Worm (Caenorhabditis elegans) whole organism, young adult: ENCODE results near the gene acs-7.

Experiments used
- C06A6.2 ChIP-seq: fragments of 200-800 bp; sonication (Bioruptor generic); conservative IDR thresholded peaks from 2 replicates; pipeline ENCODE4 v1.3.6; 2022; ENCODE audit warnings: missing genetic modification characterization, missing compliant biosample characterization
- C17E4.6 ChIP-seq: fragments of 200-800 bp; sonication (Bioruptor generic); IDR thresholded peaks from 2 replicates; pipeline ENCODE4 v1.3.6; 2022; ENCODE audit warnings: missing genetic modification reagents, missing genetic modification characterization, missing compliant biosample characterization
- D2030.7 ChIP-seq: fragments of 200-800 bp; sonication (Bioruptor generic); IDR thresholded peaks from 2 replicates; pipeline ENCODE4 v1.3.6; 2022; ENCODE audit warnings: missing genetic modification reagents, missing genetic modification characterization, missing compliant biosample characterization
- F52B5.7 ChIP-seq: sonication (generic microtip); optimal IDR thresholded peaks from 2 replicates; lab custom pipeline; 2016; ENCODE audit warnings: mild to moderate bottlenecking, missing genetic modification characterization, missing compliant biosample characterization
- F57C9.4 ChIP-seq: sonication (generic microtip); optimal IDR thresholded peaks from 2 replicates; lab custom pipeline; 2017; ENCODE audit warnings: mild to moderate bottlenecking, missing genetic modification characterization, missing compliant biosample characterization
- K11D2.4 ChIP-seq: fragments of 200-800 bp; sonication (Bioruptor generic); IDR thresholded peaks from 2 replicates; pipeline ENCODE4 v1.3.6; 2022; ENCODE audit warnings: missing genetic modification reagents, missing genetic modification characterization, missing compliant biosample characterization
- T26A5.8 ChIP-seq: sonication (generic microtip); optimal IDR thresholded peaks from 2 replicates; lab custom pipeline; 2016; ENCODE audit warnings: missing genetic modification characterization, missing compliant biosample characterization
- Y56A3A.18 ChIP-seq: fragments of 200-800 bp; sonication (Bioruptor generic); IDR thresholded peaks from 2 replicates; pipeline ENCODE4 v1.3.6; 2022; ENCODE audit warnings: missing genetic modification reagents, missing genetic modification characterization, missing compliant biosample characterization
- ZK185.1 ChIP-seq: sonication (generic microtip); optimal IDR thresholded peaks from 2 replicates; lab custom pipeline; 2016; ENCODE audit warnings: mild to moderate bottlenecking, missing genetic modification characterization, missing compliant biosample characterization; ENCODE audit not compliant: poor library complexity, severe bottlenecking
- aptf-2 ChIP-seq: fragments of 200-800 bp; sonication (Bioruptor generic); conservative IDR thresholded peaks from 2 replicates; pipeline ENCODE4 v1.3.6; 2022; ENCODE audit warnings: missing genetic modification reagents, missing genetic modification characterization, missing compliant biosample characterization
- attf-3 ChIP-seq: fragments of 200-800 bp; sonication (Bioruptor generic); conservative IDR thresholded peaks from 2 replicates; pipeline ENCODE4 v1.3.6; 2022; ENCODE audit warnings: missing genetic modification reagents, missing genetic modification characterization, missing compliant biosample characterization
- ceh-100 ChIP-seq: fragments of 200-800 bp; sonication (Bioruptor generic); IDR thresholded peaks from 2 replicates; pipeline ENCODE4 v1.3.6; 2022; ENCODE audit warnings: missing genetic modification reagents, missing genetic modification characterization, missing compliant biosample characterization
- ceh-27 ChIP-seq: fragments of 200-800 bp; sonication (Bioruptor generic); optimal IDR thresholded peaks from 2 replicates; lab custom pipeline; 2018; ENCODE audit warnings: mild to moderate bottlenecking, missing genetic modification characterization, moderate library complexity, missing compliant biosample characterization
- die-1 ChIP-seq: sonication (generic microtip); optimal IDR thresholded peaks from 2 replicates; lab custom pipeline; 2016; ENCODE audit warnings: missing genotype, mild to moderate bottlenecking, missing genetic modification characterization, missing compliant biosample characterization
- dox-1 ChIP-seq: fragments of 200-800 bp; sonication (Bioruptor generic); IDR thresholded peaks from 2 replicates; pipeline ENCODE4 v1.3.6; 2022; ENCODE audit warnings: missing genetic modification reagents, missing genetic modification characterization, missing compliant biosample characterization
- dpff-1 ChIP-seq: sonication (generic microtip); optimal IDR thresholded peaks from 2 replicates; lab custom pipeline; 2017; ENCODE audit warnings: mild to moderate bottlenecking, missing genetic modification characterization, missing compliant biosample characterization
- egl-44 ChIP-seq: fragments of 200-800 bp; sonication (Bioruptor generic); IDR thresholded peaks from 2 replicates; pipeline ENCODE4 v1.3.6; 2022; ENCODE audit warnings: missing genetic modification reagents, missing genetic modification characterization, missing compliant biosample characterization
- ets-4 ChIP-seq: fragments of 200-800 bp; sonication (Bioruptor generic); optimal IDR thresholded peaks from 2 replicates; lab custom pipeline; 2018; ENCODE audit warnings: mild to moderate bottlenecking, missing genetic modification characterization, missing compliant biosample characterization
- fkh-3 ChIP-seq: sonication (generic microtip); optimal IDR thresholded peaks from 2 replicates; lab custom pipeline; 2016; ENCODE audit warnings: mild to moderate bottlenecking, missing genetic modification characterization, missing compliant biosample characterization
- gei-17 ChIP-seq: fragments of 200-800 bp; sonication (Bioruptor generic); optimal IDR thresholded peaks from 2 replicates; lab custom pipeline; 2018; ENCODE audit warnings: mild to moderate bottlenecking, missing genetic modification characterization, missing compliant biosample characterization
- hmg-20 ChIP-seq: fragments of 200-800 bp; sonication (Bioruptor generic); IDR thresholded peaks from 2 replicates; pipeline ENCODE4 v1.3.6; 2022; ENCODE audit warnings: missing genetic modification reagents, missing genetic modification characterization, missing compliant biosample characterization
- hrde-1 ChIP-seq: sonication (generic microtip); optimal IDR thresholded peaks from 2 replicates; lab custom pipeline; 2016; ENCODE audit warnings: missing genetic modification characterization, mild to moderate bottlenecking, missing compliant biosample characterization, moderate library complexity, missing genotype, missing genetic modification reagents, borderline replicate concordance
- lin-26 ChIP-seq: fragments of 200-800 bp; sonication (Bioruptor generic); IDR thresholded peaks from 2 replicates; pipeline ENCODE4 v1.3.6; 2022; ENCODE audit warnings: missing genetic modification reagents, missing genetic modification characterization, missing compliant biosample characterization
- madf-8 ChIP-seq: fragments of 200-800 bp; sonication (Bioruptor generic); conservative IDR thresholded peaks from 2 replicates; pipeline ENCODE4 v1.3.6; 2022; ENCODE audit warnings: missing genetic modification reagents, missing genetic modification characterization, missing compliant biosample characterization
- nhr-120 ChIP-seq: fragments of 200-800 bp; sonication (Bioruptor generic); IDR thresholded peaks from 2 replicates; pipeline ENCODE4 v1.3.6; 2022; ENCODE audit warnings: missing genetic modification characterization, missing compliant biosample characterization
- nhr-179 ChIP-seq: sonication (generic microtip); optimal IDR thresholded peaks from 2 replicates; lab custom pipeline; 2016; ENCODE audit warnings: mild to moderate bottlenecking, missing genetic modification characterization, missing compliant biosample characterization
- nhr-27 ChIP-seq: fragments of 200-800 bp; sonication (Bioruptor generic); optimal IDR thresholded peaks from 2 replicates; lab custom pipeline; 2018; ENCODE audit warnings: mild to moderate bottlenecking, missing genetic modification characterization, moderate library complexity, missing compliant biosample characterization
- nhr-90 ChIP-seq: sonication (generic microtip); optimal IDR thresholded peaks from 2 replicates; lab custom pipeline; 2016; ENCODE audit warnings: missing genotype, mild to moderate bottlenecking, missing genetic modification characterization, missing compliant biosample characterization
- pha-4 ChIP-seq: fragments of 150-350 bp; sonication (generic microtip); optimal IDR thresholded peaks from 2 replicates; lab custom pipeline; 2014; ENCODE audit warnings: missing biosample characterization, missing genetic modification reagents, missing genetic modification characterization
- snpc-1.3 ChIP-seq: sonication (generic microtip); optimal IDR thresholded peaks from 2 replicates; lab custom pipeline; 2017; ENCODE audit warnings: missing genetic modification characterization, mild to moderate bottlenecking, missing compliant biosample characterization, antibody characterized with exemption, moderate library complexity, missing genotype, missing genetic modification reagents; ENCODE audit not compliant: insufficient read depth
- snpc-3.4 ChIP-seq: sonication (generic microtip); optimal IDR thresholded peaks from 2 replicates; lab custom pipeline; 2017; ENCODE audit warnings: missing genetic modification characterization, mild to moderate bottlenecking, missing compliant biosample characterization, antibody characterized with exemption, moderate library complexity, missing genotype, missing genetic modification reagents
- ztf-25 ChIP-seq: fragments of 200-800 bp; sonication (Bioruptor generic); IDR thresholded peaks from 2 replicates; pipeline ENCODE4 v1.3.6; 2022; ENCODE audit warnings: missing genetic modification reagents, missing genetic modification characterization, missing compliant biosample characterization

Gene acs-7

ce11 chrII:9251529-9251928 lies 40.3 kb upstream of the acs-7 start:
- no peak for TF ChIP-seq T26A5.8 (tag; lab: Kevin White, UChicago)
- no peak for TF ChIP-seq dox-1 (GFP tag; lab: Robert Waterston, UW)
- no peak for TF ChIP-seq nhr-120 (GFP tag; lab: Robert Waterston, UW)
- TF ChIP-seq, all 124 proteins: peak for 0

- TF ChIP-seq C06A6.2 (GFP tag; lab: Robert Waterston, UW) (no peak), nhr-90 (no peak), nhr-27 (tag; lab: Kevin White, UChicago) (no peak), ceh-100 (no peak), ztf-25 (GFP tag; lab: Robert Waterston, UW) (no peak), lin-26 (GFP tag; lab: Robert Waterston, UW) (no peak), gei-17 (GFP tag; lab: Kevin White, UChicago) (no peak), pha-4 (tag; lab: Kevin White, UChicago) (no peak), madf-8 (GFP tag; lab: Robert Waterston, UW) (no peak), D2030.7 (GFP tag; lab: Robert Waterston, UW) (no peak), Y56A3A.18 (GFP tag; lab: Robert Waterston, UW) (no peak), attf-3 (no peak), F57C9.4 (tag; lab: Kevin White, UChicago) (no peak), die-1 (no peak), C17E4.6 (GFP tag; lab: Robert Waterston, UW) (no peak), hmg-20 (GFP tag; lab: Robert Waterston, UW) (no peak), dpff-1 (tag; lab: Kevin White, UChicago) (no peak), snpc-1.3 (tag; lab: Kevin White, UChicago) (no peak)
These were observed 37.6 kb upstream of the acs-7 start, which contains the start of gene nlp-82 for ce11 chrII:9254187-9254586. Gene nlp-82 (minus strand): TSS chrII:9254287.

- TF ChIP-seq hrde-1 (tag; lab: Kevin White, UChicago) (no peak), snpc-3.4 (tag; lab: Kevin White, UChicago) (no peak)
These were observed 33.7 kb upstream of the acs-7 start for ce11 chrII:9258034-9258556.

- TF ChIP-seq hrde-1 (tag; lab: Kevin White, UChicago) (no peak), nhr-120 (GFP tag; lab: Robert Waterston, UW) (no peak), egl-44 (GFP tag; lab: Robert Waterston, UW) (no peak), nhr-179 (tag; lab: Kevin White, UChicago) (no peak), fkh-3 (tag; lab: Kevin White, UChicago) (no peak), F52B5.7 (no peak), K11D2.4 (GFP tag; lab: Robert Waterston, UW) (no peak), ZK185.1 (tag; lab: Kevin White, UChicago) (no peak), lin-26 (GFP tag; lab: Robert Waterston, UW) (no peak), aptf-2 (GFP tag; lab: Robert Waterston, UW) (no peak), ets-4 (no peak), ceh-27 (GFP tag; lab: Kevin White, UChicago) (no peak)
These were observed 33.3 kb upstream of the acs-7 start for ce11 chrII:9258566-9258965.
